Worm (Caenorhabditis elegans) whole organism, mixed stage, embryonic: ENCODE results near the gene rpc-11.

Experiments used
- M03D4.4 ChIP-seq: sonication (generic microtip); optimal IDR thresholded peaks from 2 replicates; lab custom pipeline; 2017; ENCODE audit warnings: mild to moderate bottlenecking, missing genetic modification characterization, missing compliant biosample characterization
- bed-3 ChIP-seq: fragments of 200-800 bp; sonication (Bioruptor generic); optimal IDR thresholded peaks from 3 replicates; lab custom pipeline; 2018; ENCODE audit warnings: mild to moderate bottlenecking, missing genetic modification characterization, moderate library complexity, missing compliant biosample characterization
- ceh-39 ChIP-seq: fragments of 150-350 bp; optimal IDR thresholded peaks from 2 replicates; lab custom pipeline; 2014; ENCODE audit warnings: missing biosample characterization, missing genetic modification characterization
- ceh-43 ChIP-seq: fragments of 200-800 bp; sonication (Bioruptor generic); optimal IDR thresholded peaks from 2 replicates; lab custom pipeline; 2018; ENCODE audit warnings: mild to moderate bottlenecking, missing genetic modification characterization, moderate library complexity, missing compliant biosample characterization
- ceh-83 ChIP-seq: fragments of 200-800 bp; sonication (Bioruptor generic); optimal IDR thresholded peaks from 2 replicates; lab custom pipeline; 2018; ENCODE audit warnings: mild to moderate bottlenecking, missing genetic modification characterization, missing compliant biosample characterization
- ces-1 ChIP-seq: fragments of 150-350 bp; optimal IDR thresholded peaks from 2 replicates; lab custom pipeline; 2014; ENCODE audit warnings: missing biosample characterization, missing genetic modification reagents, missing genetic modification characterization
- cnd-1 ChIP-seq: fragments of 200-800 bp; sonication (Bioruptor generic); optimal IDR thresholded peaks from 2 replicates; lab custom pipeline; 2018; ENCODE audit warnings: mild to moderate bottlenecking, missing genetic modification characterization, missing compliant biosample characterization
- drap-1 ChIP-seq: fragments of 200-800 bp; sonication (Bioruptor generic); optimal IDR thresholded peaks from 3 replicates; lab custom pipeline; 2018; ENCODE audit warnings: mild to moderate bottlenecking, missing genetic modification characterization, missing compliant biosample characterization
- elt-1 ChIP-seq: sonication (generic microtip); optimal IDR thresholded peaks from 2 replicates; lab custom pipeline; 2017; ENCODE audit warnings: missing genetic modification characterization, mild to moderate bottlenecking, missing compliant biosample characterization, antibody characterized with exemption, moderate library complexity, borderline replicate concordance; ENCODE audit not compliant: insufficient read depth
- elt-3 ChIP-seq: fragments of 150-350 bp; optimal IDR thresholded peaks from 2 replicates; lab custom pipeline; 2014; ENCODE audit warnings: missing biosample characterization, missing genetic modification characterization
- flh-1 ChIP-seq: fragments of 200-800 bp; sonication (Bioruptor generic); optimal IDR thresholded peaks from 2 replicates; lab custom pipeline; 2018; ENCODE audit warnings: mild to moderate bottlenecking, missing genetic modification characterization, moderate library complexity, missing compliant biosample characterization
- ham-2 ChIP-seq: fragments of 200-800 bp; sonication (Bioruptor generic); optimal IDR thresholded peaks from 2 replicates; lab custom pipeline; 2018; ENCODE audit warnings: mild to moderate bottlenecking, missing genetic modification characterization, missing compliant biosample characterization
- hlh-1 ChIP-seq: fragments of 150-350 bp; optimal IDR thresholded peaks from 2 replicates; lab custom pipeline; 2014; ENCODE audit warnings: missing biosample characterization, missing genetic modification reagents, missing genetic modification characterization
- lin-13 ChIP-seq: fragments of 150-350 bp; optimal IDR thresholded peaks from 2 replicates; lab custom pipeline; 2014; ENCODE audit warnings: missing biosample characterization, missing genetic modification characterization
- lin-32 ChIP-seq: fragments of 200-800 bp; sonication (Bioruptor generic); optimal IDR thresholded peaks from 2 replicates; lab custom pipeline; 2018; ENCODE audit warnings: mild to moderate bottlenecking, missing genetic modification characterization, missing compliant biosample characterization
- lsy-2 ChIP-seq: fragments of 150-350 bp; optimal IDR thresholded peaks from 2 replicates; lab custom pipeline; 2014; ENCODE audit warnings: missing biosample characterization, missing genetic modification characterization
- mab-5 ChIP-seq: fragments of 150-350 bp; optimal IDR thresholded peaks from 2 replicates; lab custom pipeline; 2014; ENCODE audit warnings: missing biosample characterization, missing genetic modification characterization
- mep-1 ChIP-seq: fragments of 150-350 bp; optimal IDR thresholded peaks from 2 replicates; lab custom pipeline; 2017; ENCODE audit warnings: missing biosample characterization, missing genetic modification reagents, missing genetic modification characterization, inconsistent platforms
- mls-2 ChIP-seq: sonication (generic microtip); optimal IDR thresholded peaks from 2 replicates; lab custom pipeline; 2016; ENCODE audit warnings: mild to moderate bottlenecking, missing genetic modification characterization, moderate library complexity, missing compliant biosample characterization
- nhr-12 ChIP-seq: fragments of 150-350 bp; optimal IDR thresholded peaks from 2 replicates; lab custom pipeline; 2014; ENCODE audit warnings: missing biosample characterization, missing genetic modification characterization
- nhr-2 ChIP-seq: fragments of 150-350 bp; optimal IDR thresholded peaks from 2 replicates; lab custom pipeline; 2014; ENCODE audit warnings: missing biosample characterization, missing genetic modification characterization
- nhr-237 ChIP-seq: fragments of 150-350 bp; optimal IDR thresholded peaks from 2 replicates; lab custom pipeline; 2014; ENCODE audit warnings: missing biosample characterization, missing genetic modification characterization
- nhr-28 ChIP-seq: fragments of 150-350 bp; optimal IDR thresholded peaks from 2 replicates; lab custom pipeline; 2014; ENCODE audit warnings: missing biosample characterization, missing genetic modification characterization
- nhr-76 ChIP-seq: sonication (generic microtip); optimal IDR thresholded peaks from 2 replicates; lab custom pipeline; 2017; ENCODE audit warnings: missing biosample characterization, missing genetic modification characterization
- pha-4 ChIP-seq: fragments of 150-350 bp; optimal IDR thresholded peaks from 2 replicates; lab custom pipeline; 2018; ENCODE audit warnings: missing biosample characterization, missing genetic modification reagents, missing genetic modification characterization
- sem-2 ChIP-seq: fragments of 200-800 bp; sonication (Bioruptor generic); optimal IDR thresholded peaks from 2 replicates; lab custom pipeline; 2018; ENCODE audit warnings: mild to moderate bottlenecking, missing genetic modification characterization, missing compliant biosample characterization
- snpc-4 ChIP-seq: fragments of 150-350 bp; optimal IDR thresholded peaks from 2 replicates; lab custom pipeline; 2014; ENCODE audit warnings: missing biosample characterization, missing genetic modification characterization
- sptf-1 ChIP-seq: sonication (generic microtip); optimal IDR thresholded peaks from 2 replicates; lab custom pipeline; 2017; ENCODE audit warnings: mild to moderate bottlenecking, missing genetic modification characterization, moderate library complexity, missing compliant biosample characterization
- tbx-8 ChIP-seq: fragments of 200-800 bp; sonication (Bioruptor generic); optimal IDR thresholded peaks from 2 replicates; lab custom pipeline; 2018; ENCODE audit warnings: mild to moderate bottlenecking, missing genetic modification characterization, moderate library complexity, missing compliant biosample characterization
- unc-39 ChIP-seq: fragments of 150-350 bp; optimal IDR thresholded peaks from 2 replicates; lab custom pipeline; 2014; ENCODE audit warnings: missing biosample characterization, missing genetic modification characterization
- unc-62 ChIP-seq: fragments of 150-350 bp; optimal IDR thresholded peaks from 2 replicates; lab custom pipeline; 2014; ENCODE audit warnings: missing biosample characterization, missing genetic modification reagents, missing genetic modification characterization
- zip-8 ChIP-seq: fragments of 150-350 bp; optimal IDR thresholded peaks from 2 replicates; lab custom pipeline; 2014; ENCODE audit warnings: missing biosample characterization, missing genetic modification characterization
- ztf-11 ChIP-seq: fragments of 150-350 bp; optimal IDR thresholded peaks from 2 replicates; lab custom pipeline; 2014; ENCODE audit warnings: missing biosample characterization, missing genetic modification characterization

The rpc-11 gene

DNA sequence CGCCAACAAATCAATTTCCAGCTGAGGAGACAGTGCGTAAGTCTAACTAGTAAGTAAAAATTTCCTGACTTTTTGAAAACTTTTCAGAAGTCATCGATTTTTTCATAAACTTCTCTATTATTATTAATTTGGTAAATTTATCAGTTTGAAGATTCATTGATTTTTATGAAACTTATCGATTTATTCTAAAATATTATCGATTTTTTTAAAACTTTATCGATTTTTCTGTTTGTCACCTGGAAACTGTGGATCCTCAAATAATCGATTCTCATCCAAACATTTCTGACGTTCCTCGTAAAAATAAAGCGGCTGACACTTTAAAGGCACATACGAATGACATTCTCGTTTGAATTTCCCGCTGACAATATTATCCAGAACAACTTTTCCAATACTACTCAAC lies 24.1 kb upstream of the rpc-11 start:
- TF ChIP-seq ces-1, result no peak
- no peak for TF ChIP-seq nhr-76 (tag; lab: Kevin White, UChicago)
- no peak for TF ChIP-seq hlh-1
- TF ChIP-seq ceh-83 (GFP tag; lab: Kevin White, UChicago), result no peak
- TF ChIP-seq elt-3, result no peak
- TF ChIP-seq ceh-43 (GFP tag; lab: Kevin White, UChicago), result no peak
- no peak for TF ChIP-seq unc-39 (tag; lab: Kevin White, UChicago)
- no peak for TF ChIP-seq mab-5 (tag; lab: Kevin White, UChicago)

DNA sequence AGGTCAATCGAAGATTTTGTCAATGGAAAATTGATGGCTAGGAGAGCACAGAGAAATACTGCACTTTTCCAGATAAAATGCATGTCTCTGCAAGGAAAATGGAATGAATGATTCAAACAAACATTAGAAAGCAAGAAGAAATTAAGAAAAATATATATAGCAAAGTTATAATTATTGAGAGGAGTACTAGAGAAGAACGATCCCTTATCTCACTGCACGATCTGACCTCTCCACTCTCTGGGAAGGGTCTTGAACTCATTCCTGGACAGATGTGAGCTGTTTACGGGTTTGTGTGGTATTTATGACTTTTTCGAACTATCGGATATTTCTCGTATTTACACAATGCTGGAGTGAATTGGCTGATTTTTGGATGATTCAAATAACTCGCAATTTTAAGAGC lies 20.4 kb upstream of the rpc-11 start, which contains the start of gene Y77E11A.23:
Y77E11A.23 (minus strand) TSS at position 107 of the 400 bp plus-strand sequence.
- peak; percentile 19 for TF ChIP-seq nhr-2 (tag; lab: Kevin White, UChicago)
- TF ChIP-seq ztf-11 (tag; lab: Kevin White, UChicago), result no peak
- no peak for TF ChIP-seq mls-2 (tag; lab: Kevin White, UChicago)
- TF ChIP-seq elt-1 (tag; lab: Kevin White, UChicago), result peak; percentile 93
- TF ChIP-seq sptf-1 (tag; lab: Kevin White, UChicago), result no peak
- TF ChIP-seq mab-5 (tag; lab: Kevin White, UChicago), result no peak
- no peak for TF ChIP-seq cnd-1 (tag; lab: Kevin White, UChicago)
- TF ChIP-seq nhr-28 (tag; lab: Kevin White, UChicago), result no peak
- TF ChIP-seq bed-3 (GFP tag; lab: Kevin White, UChicago), result no peak
- TF ChIP-seq unc-39 (tag; lab: Kevin White, UChicago), result no peak
- no peak for TF ChIP-seq elt-3
- TF ChIP-seq unc-62, result no peak
- TF ChIP-seq mep-1, result no peak

DNA sequence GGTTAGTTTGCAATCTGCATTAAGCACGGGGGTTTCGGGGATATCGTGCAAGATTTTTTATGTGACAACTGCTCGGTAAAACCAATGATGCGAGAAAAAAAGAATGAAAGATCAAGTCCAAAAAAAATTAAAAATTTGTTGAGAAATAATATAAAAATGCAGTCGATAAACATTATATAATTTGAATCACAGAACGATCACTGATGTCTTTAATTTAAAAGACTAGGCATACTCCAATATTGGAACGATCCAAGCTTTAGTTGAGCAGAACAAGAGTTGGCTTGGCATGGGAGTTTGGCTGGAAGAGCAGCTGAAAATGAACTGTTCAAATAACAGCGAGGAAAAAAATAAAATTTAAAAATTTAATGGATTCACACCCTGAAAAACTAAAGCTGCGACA lies 17.4 kb upstream of the rpc-11 start, which contains the start of gene clec-171:
clec-171 (minus strand) TSS at position 101 of the 400 bp plus-strand sequence.
- TF ChIP-seq nhr-28 (tag; lab: Kevin White, UChicago) (no peak), nhr-2 (tag; lab: Kevin White, UChicago) (no peak), hlh-1 (no peak), zip-8 (tag; lab: Kevin White, UChicago) (no peak), flh-1 (no peak), mep-1 (no peak), ztf-11 (tag; lab: Kevin White, UChicago) (no peak), lin-32 (GFP tag; lab: Kevin White, UChicago) (no peak), unc-39 (tag; lab: Kevin White, UChicago) (no peak), ceh-43 (GFP tag; lab: Kevin White, UChicago) (no peak), ceh-39 (tag; lab: Kevin White, UChicago) (no peak), elt-3 (no peak), drap-1 (no peak), elt-1 (tag; lab: Kevin White, UChicago) (no peak), lsy-2 (tag; lab: Kevin White, UChicago) (no peak), ham-2 (GFP tag; lab: Kevin White, UChicago) (no peak), mls-2 (tag; lab: Kevin White, UChicago) (no peak), nhr-237 (tag; lab: Kevin White, UChicago) (no peak)

DNA sequence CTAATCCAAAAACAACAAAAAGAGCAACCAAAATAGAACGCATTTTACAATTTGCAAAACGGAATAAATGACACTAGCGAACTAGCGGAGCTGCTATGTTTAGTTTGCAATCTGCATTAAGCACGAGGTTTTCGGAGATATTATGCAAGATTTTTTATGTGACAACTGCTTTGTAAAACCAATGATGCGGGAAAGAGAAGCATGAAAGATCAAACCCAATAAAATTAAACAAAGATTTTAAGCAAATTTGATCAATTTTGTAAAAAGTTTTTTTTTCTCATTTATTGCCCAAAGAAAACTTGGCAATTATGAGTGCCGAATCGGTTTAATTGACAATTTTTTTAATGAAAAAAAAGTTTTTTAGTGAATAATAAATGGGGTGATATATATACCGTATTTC lies 15.1 kb upstream of the rpc-11 start, which contains the start of gene Y77E11A.8:
Y77E11A.8 (minus strand) TSS at position 101 of the 400 bp plus-strand sequence.
- TF ChIP-seq ceh-83 (GFP tag; lab: Kevin White, UChicago) (no peak), pha-4 (tag; lab: Kevin White, UChicago) (no peak), snpc-4 (tag; lab: Kevin White, UChicago) (no peak), tbx-8 (GFP tag; lab: Kevin White, UChicago) (no peak), ztf-11 (tag; lab: Kevin White, UChicago) (no peak), nhr-12 (no peak), hlh-1 (no peak), flh-1 (no peak), elt-3 (no peak), M03D4.4 (tag; lab: Kevin White, UChicago) (no peak), nhr-76 (tag; lab: Kevin White, UChicago) (no peak), lin-13 (no peak), sem-2 (no peak), nhr-237 (tag; lab: Kevin White, UChicago) (no peak), nhr-28 (tag; lab: Kevin White, UChicago) (no peak)
